Worm (Caenorhabditis elegans): Measurements from ENCODE around the gene trx-3.

The trx-3 gene

ce11 chrIV:4475362-4476086 is 11.3 kb upstream of the trx-3 start (continued):
- TF ChIP-seq hmg-1.1 (GFP tag; IDR thresholded peaks at IDR 0.05), result no peak

- no peak for TF ChIP-seq dmd-8 (GFP tag; IDR thresholded peaks at IDR 0.05)
- no peak for TF ChIP-seq daf-16 (GFP tag; optimal IDR thresholded peaks at IDR 0.05)
- TF ChIP-seq daf-16 (tag; optimal IDR thresholded peaks at IDR 0.05), result peak; percentile 44
- TF ChIP-seq lsy-2 (tag; optimal IDR thresholded peaks at IDR 0.05), result peak in 1 of 2 experiments; percentile 67
- 0 out of 2 replicates have a peak, but pooled peaks have one; percentile 11 for TF ChIP-seq lin-1 (GFP tag; IDR thresholded peaks at IDR 0.05)
- TF ChIP-seq hif-1 (tag; optimal IDR thresholded peaks at IDR 0.05), result peak in 1 of 2 experiments; percentile 87
- peak; percentile 87 for TF ChIP-seq dmd-6 (GFP tag; IDR thresholded peaks at IDR 0.05)
- TF ChIP-seq nhr-111 (GFP tag; optimal IDR thresholded peaks at IDR 0.05), result no peak
- no peak for TF ChIP-seq pha-4 (GFP tag; IDR thresholded peaks at IDR 0.05)
- peak; percentile 36 for TF ChIP-seq pha-4 (tag; optimal IDR thresholded peaks at IDR 0.05)
- TF ChIP-seq ama-1 (optimal IDR thresholded peaks at IDR 0.05), result peak; percentile 86
- TF ChIP-seq Y48G9A.11 (GFP tag; IDR thresholded peaks at IDR 0.05), result no peak
- TF ChIP-seq dve-1 (tag; optimal IDR thresholded peaks at IDR 0.05; ENCODE audit: insufficient read depth), result peak; percentile 74
- peak; percentile 66 for TF ChIP-seq mep-1 (tag; optimal IDR thresholded peaks at IDR 0.05)
- peak; percentile 42 for TF ChIP-seq mes-2 (tag; optimal IDR thresholded peaks at IDR 0.05; ENCODE audit: poor library complexity, severe bottlenecking)
- peak; percentile 26 for TF ChIP-seq T20F7.1 (GFP tag; optimal IDR thresholded peaks at IDR 0.05)
- TF ChIP-seq hmg-1.1 (GFP tag; IDR thresholded peaks at IDR 0.05), result no peak
- peak; percentile 95 for TF ChIP-seq aha-1 (tag)
- no peak for TF ChIP-seq mxl-2 (GFP tag; conservative IDR thresholded peaks at IDR 0.05)
- peak; percentile 70 for TF ChIP-seq ceh-20 (GFP tag; IDR thresholded peaks at IDR 0.05)
- TF ChIP-seq unc-62 (GFP tag; optimal IDR thresholded peaks at IDR 0.05 in 1 of 2), result peak in 1 of 2 experiments; percentile 87
- TF ChIP-seq unc-62 (tag; optimal IDR thresholded peaks at IDR 0.05), result no peak
- TF ChIP-seq ZK337.2 (GFP tag; IDR thresholded peaks at IDR 0.05), result no peak
- peak; percentile 20 for TF ChIP-seq nhr-77 (tag; optimal IDR thresholded peaks at IDR 0.05)
- peak; percentile 46 for TF ChIP-seq mxl-3 (GFP tag; optimal IDR thresholded peaks at IDR 0.05)
- peak; percentile 49; the same call in 1 of the 2 replicates for TF ChIP-seq mdt-29 (GFP tag; IDR thresholded peaks at IDR 0.05)
- TF ChIP-seq lin-15B (tag; optimal IDR thresholded peaks at IDR 0.05), result no peak
- TF ChIP-seq nhr-11 (tag; optimal IDR thresholded peaks at IDR 0.05), result peak; percentile 61
- TF ChIP-seq mdl-1 (tag; optimal IDR thresholded peaks at IDR 0.05), result peak; percentile 31 to 95
- TF ChIP-seq nhr-28 (tag; optimal IDR thresholded peaks at IDR 0.05), result peak; percentile 74
- peak; percentile 44 for TF ChIP-seq nhr-25 (tag; optimal IDR thresholded peaks at IDR 0.05; ENCODE audit: borderline replicate concordance, insufficient read depth)
- TF ChIP-seq hlh-11 (tag; optimal IDR thresholded peaks at IDR 0.05), result peak; percentile 87
- TF ChIP-seq nhr-48 (tag; optimal IDR thresholded peaks at IDR 0.05), result peak; percentile 66
- TF ChIP-seq hlh-30 (tag; optimal IDR thresholded peaks at IDR 0.05; ENCODE audit: insufficient read depth), result peak; percentile 95
- TF ChIP-seq Y5F2A.4 (GFP tag; optimal IDR thresholded peaks at IDR 0.05), result no peak
- TF ChIP-seq dpl-1 (GFP tag; optimal IDR thresholded peaks at IDR 0.05), result peak; percentile 11
Observed at ce11 chrIV:4477009-4477471, 9.8 kb upstream of the trx-3 start, which contains the start of gene M01H9.3. M01H9.3 (minus strand) TSS chrIV:4477059.

- no peak for TF ChIP-seq egl-43 (GFP tag; IDR thresholded peaks at IDR 0.05)
- peak in 1 of 2 experiments; percentile 89 for TF ChIP-seq hif-1 (tag; optimal IDR thresholded peaks at IDR 0.05)
- TF ChIP-seq dmd-6 (GFP tag; IDR thresholded peaks at IDR 0.05), result peak; percentile 47
- peak; percentile 12 for TF ChIP-seq hlh-11 (tag; optimal IDR thresholded peaks at IDR 0.05)
- no peak for TF ChIP-seq daf-16 (GFP tag; optimal IDR thresholded peaks at IDR 0.05)
- TF ChIP-seq daf-16 (tag; optimal IDR thresholded peaks at IDR 0.05), result peak; percentile 29
- peak; percentile 47 for TF ChIP-seq nhr-48 (tag; optimal IDR thresholded peaks at IDR 0.05)
- no peak for TF ChIP-seq ces-1 (GFP tag; optimal IDR thresholded peaks at IDR 0.05)
- no peak for TF ChIP-seq nhr-111 (GFP tag; optimal IDR thresholded peaks at IDR 0.05)
- no peak for TF ChIP-seq skn-1 (tag; optimal IDR thresholded peaks at IDR 0.05)
- peak; percentile 36 for TF ChIP-seq dve-1 (tag; optimal IDR thresholded peaks at IDR 0.05; ENCODE audit: insufficient read depth)
- TF ChIP-seq nhr-41 (GFP tag; IDR thresholded peaks at IDR 0.05), result no peak
Observed at ce11 chrIV:4478612-4479011, 8.2 kb upstream of the trx-3 start.
